Worm (Caenorhabditis elegans) whole organism, L1 larva: ENCODE measurements around the gene cdd-1.

Experiments
- C04F5.9 ChIP-seq: sonication (generic microtip); optimal IDR thresholded peaks from 2 replicates; lab custom pipeline; 2016; ENCODE audit warnings: missing genetic modification characterization, missing compliant biosample characterization
- C16A3.4 ChIP-seq: fragments of 150-350 bp; optimal IDR thresholded peaks from 2 replicates; lab custom pipeline; 2014; ENCODE audit warnings: missing biosample characterization, missing genetic modification characterization
- C34B4.2 ChIP-seq: sonication (generic microtip); optimal IDR thresholded peaks from 2 replicates; lab custom pipeline; 2017; ENCODE audit warnings: mild to moderate bottlenecking, missing genetic modification characterization, missing compliant biosample characterization
- Y116A8C.19 ChIP-seq: sonication (generic microtip); optimal IDR thresholded peaks from 2 replicates; lab custom pipeline; 2016; ENCODE audit warnings: missing compliant biosample characterization, missing genetic modification characterization, borderline replicate concordance
- aha-1 ChIP-seq: fragments of 150-350 bp; optimal IDR thresholded peaks from 2 replicates; lab custom pipeline; 2014; ENCODE audit warnings: missing biosample characterization, missing genetic modification characterization
- ama-1 ChIP-seq: fragments of 150-350 bp; optimal IDR thresholded peaks from 2 replicates; lab custom pipeline; 2014
- blmp-1 ChIP-seq: fragments of 150-350 bp; optimal IDR thresholded peaks from 2 replicates; lab custom pipeline; 2014; ENCODE audit warnings: missing biosample characterization, missing genetic modification characterization
- ceh-63 ChIP-seq: fragments of 200-800 bp; sonication (Bioruptor generic); optimal IDR thresholded peaks from 2 replicates; lab custom pipeline; 2018; ENCODE audit warnings: mild to moderate bottlenecking, missing genetic modification characterization, missing compliant biosample characterization
- ceh-82 ChIP-seq, 3 experiments: fragments of 150-350 bp in 1 of 3; sonication (generic microtip) in 2 of 3; optimal IDR thresholded peaks; 2 replicates each; lab custom pipeline; 2014 to 2017; ENCODE audit warnings: missing biosample characterization in 3 of 3, missing genetic modification characterization in 3 of 3
- ces-1 ChIP-seq: fragments of 150-350 bp; optimal IDR thresholded peaks from 2 replicates; lab custom pipeline; 2014; ENCODE audit warnings: missing biosample characterization, missing genetic modification reagents, missing genetic modification characterization
- dpl-1 ChIP-seq, 3 experiments: fragments of 150-350 bp in 2 of 3; sonication (generic microtip) in 1 of 3; optimal IDR thresholded peaks; 2 replicates each; lab custom pipeline; 2014 to 2017; ENCODE audit warnings: missing biosample characterization in 3 of 3, missing genetic modification characterization in 3 of 3, missing genetic modification reagents in 3 of 3
- efl-1 ChIP-seq, 4 experiments: fragments of 150-350 bp; optimal IDR thresholded peaks in 3 of 4; peaks in 1 of 4; 1 replicate in 1 of 4; 2 replicates in 3 of 4; lab custom pipeline; 2014; ENCODE audit warnings: missing biosample characterization in 2 of 4, missing genetic modification characterization in 2 of 4, missing genetic modification reagents in 2 of 4
- egl-13 ChIP-seq: sonication (generic microtip); optimal IDR thresholded peaks from 2 replicates; lab custom pipeline; 2016; ENCODE audit warnings: missing genotype, missing genetic modification reagents, missing genetic modification characterization, missing compliant biosample characterization
- elt-2 ChIP-seq: sonication (generic microtip); optimal IDR thresholded peaks from 2 replicates; lab custom pipeline; 2016; ENCODE audit warnings: missing genetic modification characterization, mild to moderate bottlenecking, inconsistent platforms, missing compliant biosample characterization, missing genetic modification reagents
- fkh-8 ChIP-seq: sonication (generic microtip); optimal IDR thresholded peaks from 2 replicates; lab custom pipeline; 2016; ENCODE audit warnings: mild to moderate bottlenecking, missing genetic modification characterization, missing compliant biosample characterization
- grh-1 ChIP-seq: fragments of 200-800 bp; sonication (Bioruptor generic); IDR thresholded peaks from 2 replicates; pipeline ENCODE4 v1.3.6; 2022; ENCODE audit warnings: missing genetic modification reagents, missing genetic modification characterization, missing compliant biosample characterization
- hpl-2 ChIP-seq: fragments of 150-350 bp; optimal IDR thresholded peaks from 2 replicates; lab custom pipeline; 2014; ENCODE audit warnings: missing biosample characterization, missing genetic modification reagents, missing genetic modification characterization
- isw-1 ChIP-seq: fragments of 200-800 bp; sonication (Bioruptor generic); IDR thresholded peaks from 2 replicates; pipeline ENCODE4 v1.3.6; 2022; ENCODE audit warnings: missing genetic modification characterization, missing compliant biosample characterization
- jun-1 ChIP-seq: fragments of 150-350 bp; optimal IDR thresholded peaks from 2 replicates; lab custom pipeline; 2014; ENCODE audit warnings: missing biosample characterization, missing genetic modification reagents, missing genetic modification characterization
- lin-14 ChIP-seq: fragments of 200-800 bp; sonication (Bioruptor generic); optimal IDR thresholded peaks from 2 replicates; lab custom pipeline; 2018; ENCODE audit warnings: mild to moderate bottlenecking, missing genetic modification characterization, moderate library complexity, missing compliant biosample characterization
- lin-15B ChIP-seq: fragments of 150-350 bp; sonication (generic microtip); optimal IDR thresholded peaks from 3 replicates; lab custom pipeline; 2014; ENCODE audit warnings: missing biosample characterization, missing genetic modification characterization
- lir-3 ChIP-seq: sonication (generic microtip); optimal IDR thresholded peaks from 2 replicates; lab custom pipeline; 2016; ENCODE audit warnings: mild to moderate bottlenecking, missing genetic modification characterization, moderate library complexity, missing compliant biosample characterization; ENCODE audit not compliant: poor library complexity
- lsy-2 ChIP-seq, 2 experiments: fragments of 150-350 bp; optimal IDR thresholded peaks; 2 replicates each; lab custom pipeline; 2014; ENCODE audit warnings: missing biosample characterization in 2 of 2, missing genetic modification characterization in 2 of 2
- mdl-1 ChIP-seq, 2 experiments: fragments of 150-350 bp; optimal IDR thresholded peaks; 2 replicates each; lab custom pipeline; 2014 to 2017; ENCODE audit warnings: missing biosample characterization in 2 of 2, missing genetic modification characterization in 2 of 2, inconsistent platforms in 1 of 2
- mef-2 ChIP-seq: fragments of 150-350 bp; optimal IDR thresholded peaks from 2 replicates; lab custom pipeline; 2014; ENCODE audit warnings: missing biosample characterization, missing genetic modification characterization
- mep-1 ChIP-seq: fragments of 150-350 bp; optimal IDR thresholded peaks from 2 replicates; lab custom pipeline; 2014; ENCODE audit warnings: missing biosample characterization, missing genetic modification characterization
- nhr-11 ChIP-seq: fragments of 150-350 bp; optimal IDR thresholded peaks from 2 replicates; lab custom pipeline; 2014; ENCODE audit warnings: missing biosample characterization, missing genetic modification characterization
- nhr-12 ChIP-seq: sonication (generic microtip); optimal IDR thresholded peaks from 2 replicates; lab custom pipeline; 2017; ENCODE audit warnings: missing biosample characterization, missing genetic modification characterization
- nhr-19 ChIP-seq: fragments of 200-800 bp; sonication (Bioruptor generic); conservative IDR thresholded peaks from 2 replicates; pipeline ENCODE4 v1.3.6; 2022; ENCODE audit warnings: missing genetic modification characterization, missing compliant biosample characterization
- nhr-20 ChIP-seq: sonication (generic microtip); optimal IDR thresholded peaks from 2 replicates; lab custom pipeline; 2016; ENCODE audit warnings: mild to moderate bottlenecking, missing genetic modification characterization, missing compliant biosample characterization
- nhr-28 ChIP-seq: fragments of 150-350 bp; optimal IDR thresholded peaks from 2 replicates; lab custom pipeline; 2014; ENCODE audit warnings: missing biosample characterization, missing genetic modification characterization
- nhr-47 ChIP-seq: sonication (generic microtip); optimal IDR thresholded peaks from 2 replicates; lab custom pipeline; 2016; ENCODE audit warnings: mild to moderate bottlenecking, missing genetic modification characterization, moderate library complexity, missing compliant biosample characterization
- nhr-71 ChIP-seq: sonication (generic microtip); optimal IDR thresholded peaks from 2 replicates; lab custom pipeline; 2016; ENCODE audit warnings: mild to moderate bottlenecking, missing genetic modification characterization, moderate library complexity, missing compliant biosample characterization
- nhr-77 ChIP-seq: fragments of 150-350 bp; optimal IDR thresholded peaks from 2 replicates; lab custom pipeline; 2014; ENCODE audit warnings: missing biosample characterization, missing genetic modification characterization
- nhr-84 ChIP-seq: sonication (generic microtip); optimal IDR thresholded peaks from 2 replicates; lab custom pipeline; 2017; ENCODE audit warnings: missing biosample characterization, missing genetic modification characterization
- nhr-85 ChIP-seq: sonication (generic microtip); peaks from one replicate; lab custom pipeline; 2016; ENCODE audit warnings: missing genetic modification characterization, inconsistent platforms, missing compliant biosample characterization
- rnt-1 ChIP-seq: sonication (generic microtip); optimal IDR thresholded peaks from 2 replicates; lab custom pipeline; 2016; ENCODE audit warnings: mild to moderate bottlenecking, missing genetic modification characterization, moderate library complexity, missing compliant biosample characterization
- snpc-4 ChIP-seq: fragments of 150-350 bp; optimal IDR thresholded peaks from 2 replicates; lab custom pipeline; 2014; ENCODE audit warnings: missing biosample characterization, missing genetic modification characterization
- sox-4 ChIP-seq: sonication (generic microtip); optimal IDR thresholded peaks from 2 replicates; lab custom pipeline; 2016; ENCODE audit warnings: missing genetic modification characterization, missing compliant biosample characterization
- sptf-1 ChIP-seq: fragments of 150-350 bp; optimal IDR thresholded peaks from 2 replicates; lab custom pipeline; 2014; ENCODE audit warnings: missing biosample characterization, missing genetic modification characterization
- swsn-7 ChIP-seq: sonication (generic microtip); optimal IDR thresholded peaks from 2 replicates; lab custom pipeline; 2016; ENCODE audit warnings: missing genetic modification characterization, missing compliant biosample characterization
- tbx-2 ChIP-seq: sonication (generic microtip); optimal IDR thresholded peaks from 2 replicates; lab custom pipeline; 2016; ENCODE audit warnings: missing genetic modification characterization, missing compliant biosample characterization
- tlp-1 ChIP-seq: fragments of 150-350 bp; optimal IDR thresholded peaks from 2 replicates; lab custom pipeline; 2014; ENCODE audit warnings: missing biosample characterization, missing genetic modification characterization
- unc-130 ChIP-seq: fragments of 150-350 bp; optimal IDR thresholded peaks from 2 replicates; lab custom pipeline; 2017; ENCODE audit warnings: missing biosample characterization, missing genetic modification characterization, inconsistent platforms
- vab-15 ChIP-seq: sonication (generic microtip); optimal IDR thresholded peaks from 2 replicates; lab custom pipeline; 2017; ENCODE audit warnings: missing genotype, mild to moderate bottlenecking, missing genetic modification characterization, missing compliant biosample characterization
- xbp-1 ChIP-seq: sonication (generic microtip); optimal IDR thresholded peaks from 2 replicates; lab custom pipeline; 2016; ENCODE audit warnings: missing genetic modification characterization, missing compliant biosample characterization
- ztf-11 ChIP-seq, 2 experiments: sonication (generic microtip); optimal IDR thresholded peaks; 2 replicates each; lab custom pipeline; 2016 to 2017; ENCODE audit warnings: missing genetic modification characterization in 2 of 2, missing biosample characterization in 1 of 2, missing compliant biosample characterization in 1 of 2
- ztf-4 ChIP-seq: fragments of 150-350 bp; optimal IDR thresholded peaks from 2 replicates; lab custom pipeline; 2014; ENCODE audit warnings: missing biosample characterization, missing genetic modification characterization

Gene cdd-1

ce11 chrX:8163555-8163954 is 47.4 kb downstream of the cdd-1 start (continued):
- TF ChIP-seq dpl-1 (GFP tag; optimal IDR thresholded peaks at IDR 0.05; lab: Kevin White, UChicago) (peak in 1 of 3 experiments; percentile 24), tlp-1 (no peak), sptf-1 (tag; lab: Kevin White, UChicago) (no peak), nhr-47 (tag; lab: Kevin White, UChicago) (peak; percentile 67), mep-1 (no peak), mdl-1 (tag; optimal IDR thresholded peaks at IDR 0.05; lab: Kevin White, UChicago) (no peak), efl-1 (optimal IDR thresholded peaks at IDR 0.05; lab: Kevin White, UChicago) (no peak), efl-1 (GFP tag; optimal IDR thresholded peaks at IDR 0.05 in 1 of 2; lab: Kevin White, UChicago) (peak in 1 of 2 experiments; percentile 4), ceh-63 (no peak), swsn-7 (tag; lab: Kevin White, UChicago) (peak; percentile 60), ztf-11 (tag; optimal IDR thresholded peaks at IDR 0.05; lab: Kevin White, UChicago) (peak in 1 of 2 experiments; percentile 24), blmp-1 (no peak), vab-15 (tag; lab: Kevin White, UChicago) (no peak), nhr-85 (tag; lab: Kevin White, UChicago) (no peak), egl-13 (tag; lab: Kevin White, UChicago) (peak; percentile 57), Y116A8C.19 (no peak), fkh-8 (tag; lab: Kevin White, UChicago) (peak; percentile 93), C04F5.9 (no peak), snpc-4 (tag; lab: Kevin White, UChicago) (no peak), hpl-2 (GFP tag; lab: Kevin White, UChicago) (no peak), xbp-1 (tag; lab: Kevin White, UChicago) (no peak), mef-2 (tag; lab: Kevin White, UChicago) (no peak), nhr-77 (tag; lab: Kevin White, UChicago) (no peak), C34B4.2 (tag; lab: Kevin White, UChicago) (no peak), nhr-84 (tag; lab: Kevin White, UChicago) (no peak), C16A3.4 (tag; lab: Kevin White, UChicago) (no peak), grh-1 (GFP tag; lab: Robert Waterston, UW) (no peak), lir-3 (no peak), nhr-12 (tag; lab: Kevin White, UChicago) (no peak), sox-4 (tag; lab: Kevin White, UChicago) (peak; percentile 59), nhr-71 (peak; percentile 39), nhr-11 (tag; lab: Kevin White, UChicago) (no peak)

- TF ChIP-seq ces-1 (no peak), jun-1 (tag; lab: Kevin White, UChicago) (no peak), aha-1 (tag; lab: Kevin White, UChicago) (no peak), hpl-2 (GFP tag; lab: Kevin White, UChicago) (no peak), egl-13 (tag; lab: Kevin White, UChicago) (no peak)
- TF ChIP-seq, all 84 proteins: peak for 0
Observed at ce11 chrX:8162793-8163192, 48.2 kb downstream of the cdd-1 start, which contains the start of gene F22F1.3. TSS of gene F22F1.3 (minus strand) at chrX:8163073.

- no peak for TF ChIP-seq ceh-82 (tag; optimal IDR thresholded peaks at IDR 0.05; lab: Kevin White, UChicago)
- no peak for TF ChIP-seq fkh-8 (tag; lab: Kevin White, UChicago)
- TF ChIP-seq snpc-4 (tag; lab: Kevin White, UChicago): no peak
- TF ChIP-seq ama-1 (lab: Kevin White, UChicago): peak; percentile 77
- TF ChIP-seq elt-2 (tag; lab: Kevin White, UChicago): no peak
- no peak for TF ChIP-seq tlp-1
- TF ChIP-seq lin-15B (tag; lab: Kevin White, UChicago): no peak
- TF ChIP-seq dpl-1 (GFP tag; optimal IDR thresholded peaks at IDR 0.05; lab: Kevin White, UChicago): peak in 2 of 3 experiments; percentile 9 to 26
- TF ChIP-seq aha-1 (tag; lab: Kevin White, UChicago): no peak
- TF ChIP-seq rnt-1 (tag; lab: Kevin White, UChicago): peak; percentile 37
- TF ChIP-seq isw-1: no peak
- no peak for TF ChIP-seq nhr-19
- peak; percentile 81 for TF ChIP-seq nhr-85 (tag; lab: Kevin White, UChicago)
- TF ChIP-seq C16A3.4 (tag; lab: Kevin White, UChicago): peak; percentile 54
- peak in 1 of 2 experiments; percentile 69 for TF ChIP-seq ztf-11 (tag; optimal IDR thresholded peaks at IDR 0.05; lab: Kevin White, UChicago)
- no peak for TF ChIP-seq ztf-4 (tag; lab: Kevin White, UChicago)
- peak in 1 of 2 experiments; percentile 45 for TF ChIP-seq mdl-1 (tag; optimal IDR thresholded peaks at IDR 0.05; lab: Kevin White, UChicago)
- TF ChIP-seq efl-1 (optimal IDR thresholded peaks at IDR 0.05; lab: Kevin White, UChicago): peak; percentile 6 to 23
- TF ChIP-seq efl-1 (GFP tag; optimal IDR thresholded peaks at IDR 0.05 in 1 of 2; lab: Kevin White, UChicago): no peak
- TF ChIP-seq lsy-2 (tag; optimal IDR thresholded peaks at IDR 0.05; lab: Kevin White, UChicago): peak; percentile 0 to 29
- TF ChIP-seq lir-3: no peak
- peak; percentile 50 for TF ChIP-seq lin-14
- no peak for TF ChIP-seq hpl-2 (GFP tag; lab: Kevin White, UChicago)
- TF ChIP-seq tbx-2 (tag; lab: Kevin White, UChicago): peak; percentile 29
- TF ChIP-seq unc-130: no peak
- TF ChIP-seq nhr-28 (tag; lab: Kevin White, UChicago): no peak
- TF ChIP-seq nhr-20: peak; percentile 28
- TF ChIP-seq mep-1: peak; percentile 72
Observed at ce11 chrX:8160016-8160415, 50.9 kb downstream of the cdd-1 start.
